Worm (Caenorhabditis elegans): ENCODE data around the gene cbd-1.

Gene cbd-1

ce11 chrIV:11332751-11333150 is 40.0 kb upstream of the cbd-1 start, which contains the start of gene sart-3:
Gene sart-3 (minus strand): TSS chrIV:11332969.
- TF ChIP-seq fos-1 (tag; optimal IDR thresholded peaks at IDR 0.05) (no peak), lin-15B (tag; optimal IDR thresholded peaks at IDR 0.05) (peak; percentile 24), pha-4 (tag; optimal IDR thresholded peaks at IDR 0.05) (peak; percentile 43)

ce11 chrIV:11336180-11336579 is 36.6 kb upstream of the cbd-1 start:
- TF ChIP-seq nhr-11 (tag; optimal IDR thresholded peaks at IDR 0.05) (no peak), tbx-2 (tag; optimal IDR thresholded peaks at IDR 0.05) (no peak), ama-1 (optimal IDR thresholded peaks at IDR 0.05) (no peak), lin-39 (tag; optimal IDR thresholded peaks at IDR 0.05) (no peak), ztf-4 (tag; optimal IDR thresholded peaks at IDR 0.05) (no peak), nhr-76 (tag; optimal IDR thresholded peaks at IDR 0.05) (no peak), unc-62 (GFP tag; optimal IDR thresholded peaks at IDR 0.05) (no peak), fos-1 (tag; optimal IDR thresholded peaks at IDR 0.05) (no peak), nhr-77 (tag; optimal IDR thresholded peaks at IDR 0.05) (no peak), elt-3 (tag; optimal IDR thresholded peaks at IDR 0.05) (no peak), nfya-1 (tag; optimal IDR thresholded peaks at IDR 0.05; ENCODE audit: insufficient read depth) (no peak), nhr-23 (tag; optimal IDR thresholded peaks at IDR 0.05) (no peak), daf-12 (tag; optimal IDR thresholded peaks at IDR 0.05) (no peak), ceh-28 (tag; optimal IDR thresholded peaks at IDR 0.05) (no peak), lsy-12 (tag; optimal IDR thresholded peaks at IDR 0.05) (no peak)

ce11 chrIV:11337021-11337420 is 35.8 kb upstream of the cbd-1 start, which contains the start of gene F54E12.2:
Gene F54E12.2 (minus strand): TSS chrIV:11337184.
- TF ChIP-seq ZK546.5 (tag; optimal IDR thresholded peaks at IDR 0.05) = no peak
- TF ChIP-seq pha-4 (tag; optimal IDR thresholded peaks at IDR 0.05) = no peak
- TF ChIP-seq jun-1 (tag; optimal IDR thresholded peaks at IDR 0.05) = no peak
- no peak for TF ChIP-seq lin-15B (tag; optimal IDR thresholded peaks at IDR 0.05)
- TF ChIP-seq egl-27 (tag; optimal IDR thresholded peaks at IDR 0.05) = no peak
- no peak for TF ChIP-seq unc-39 (tag; optimal IDR thresholded peaks at IDR 0.05)
- no peak for TF ChIP-seq nhr-43 (tag; optimal IDR thresholded peaks at IDR 0.05; ENCODE audit: poor library complexity, severe bottlenecking)
- TF ChIP-seq daf-12 (tag; optimal IDR thresholded peaks at IDR 0.05) = no peak
- TF ChIP-seq nhr-11 (tag; optimal IDR thresholded peaks at IDR 0.05) = no peak
- TF ChIP-seq nfya-1 (tag; optimal IDR thresholded peaks at IDR 0.05; ENCODE audit: insufficient read depth) = no peak

ce11 chrIV:11340735-11341443 is 31.9 kb upstream of the cbd-1 start:
- TF ChIP-seq nhr-12 (tag; optimal IDR thresholded peaks at IDR 0.05) (no peak), fkh-10 (GFP tag; optimal IDR thresholded peaks at IDR 0.05) (no peak), unc-62 (GFP tag; optimal IDR thresholded peaks at IDR 0.05) (no peak), daf-12 (tag; optimal IDR thresholded peaks at IDR 0.05) (no peak), nhr-43 (tag; optimal IDR thresholded peaks at IDR 0.05; ENCODE audit: poor library complexity, severe bottlenecking) (no peak), nhr-237 (tag; optimal IDR thresholded peaks at IDR 0.05) (no peak), lin-15B (tag; optimal IDR thresholded peaks at IDR 0.05) (no peak), nhr-25 (tag; optimal IDR thresholded peaks at IDR 0.05) (no peak), nhr-28 (tag; optimal IDR thresholded peaks at IDR 0.05) (no peak), nhr-76 (tag; optimal IDR thresholded peaks at IDR 0.05) (no peak), hmg-11 (tag; optimal IDR thresholded peaks at IDR 0.05) (no peak), lsy-12 (tag; optimal IDR thresholded peaks at IDR 0.05) (no peak), mdl-1 (tag; optimal IDR thresholded peaks at IDR 0.05) (no peak), nhr-23 (tag; optimal IDR thresholded peaks at IDR 0.05) (no peak), ZK546.5 (tag; optimal IDR thresholded peaks at IDR 0.05) (no peak), aly-2 (tag; optimal IDR thresholded peaks at IDR 0.05) (no peak), jun-1 (tag; optimal IDR thresholded peaks at IDR 0.05) (no peak), fos-1 (tag; optimal IDR thresholded peaks at IDR 0.05) (no peak)

- TF ChIP-seq egl-27 (tag; optimal IDR thresholded peaks at IDR 0.05) (no peak), fkh-10 (GFP tag; optimal IDR thresholded peaks at IDR 0.05) (no peak), nhr-25 (tag; optimal IDR thresholded peaks at IDR 0.05) (no peak), nfya-1 (tag; optimal IDR thresholded peaks at IDR 0.05; ENCODE audit: insufficient read depth) (no peak), pqm-1 (tag; optimal IDR thresholded peaks at IDR 0.05) (no peak), nhr-28 (tag; optimal IDR thresholded peaks at IDR 0.05) (no peak), nhr-43 (tag; optimal IDR thresholded peaks at IDR 0.05; ENCODE audit: poor library complexity, severe bottlenecking) (no peak)
These were observed 28.5 kb upstream of the cbd-1 start for ce11 chrIV:11344288-11344687.
